Worm (Caenorhabditis elegans): ENCODE results near the gene K03D3.2.
"Not testable (repeated sequence)": the region's sequence is repeated elsewhere in the genome, so short reads cannot be mapped to it uniquely, and the experiment has no call there.

K03D3.2 gene

ce11 chrIV:16307925-16308324 is 20.5 kb downstream of the K03D3.2 start, which contains the start of gene rac-2:
rac-2 (plus strand) TSS chrIV:16308225.
- TF ChIP-seq lin-13 (GFP tag; optimal IDR thresholded peaks at IDR 0.05); mbf-1 (tag; optimal IDR thresholded peaks at IDR 0.05); lsy-2 (tag; optimal IDR thresholded peaks at IDR 0.05): not testable (repeated sequence)

ce11 chrIV:16306918-16307317 is 21.5 kb downstream of the K03D3.2 start:
- TF ChIP-seq lin-11 (tag; optimal IDR thresholded peaks at IDR 0.05) (no peak), nhr-11 (tag; optimal IDR thresholded peaks at IDR 0.05) (no peak)

DNA sequence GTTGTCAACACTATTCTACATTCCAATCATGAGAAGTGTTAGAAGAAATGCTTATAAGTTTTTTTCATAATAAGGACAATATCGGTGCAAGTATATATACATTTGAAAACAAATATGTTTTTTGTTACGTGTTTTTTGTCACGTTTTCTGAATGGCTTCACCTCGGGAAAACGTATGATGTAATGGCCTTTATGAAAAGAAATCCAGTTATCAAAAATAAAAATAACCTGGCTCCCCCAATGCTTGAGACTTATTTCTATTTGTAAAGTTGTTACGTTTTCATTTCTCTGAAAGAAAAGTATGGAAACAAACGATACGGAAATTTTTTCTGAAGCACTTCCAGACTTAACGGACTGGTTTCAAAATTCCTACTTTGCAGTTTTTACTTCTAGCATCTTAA is 29.6 kb downstream of the K03D3.2 start, which contains the start of gene srz-72:
TSS of gene srz-72 (plus strand) at position 301 of the 400 bp plus-strand sequence.
- TF ChIP-seq lin-13 (GFP tag; optimal IDR thresholded peaks at IDR 0.05) (no peak), gmeb-1 (tag; optimal IDR thresholded peaks at IDR 0.05) (no peak)

ce11 chrIV:16293889-16294288 is 34.5 kb downstream of the K03D3.2 start:
- no peak for TF ChIP-seq ceh-82 (tag; optimal IDR thresholded peaks at IDR 0.05)
- TF ChIP-seq sma-3 (GFP tag; optimal IDR thresholded peaks at IDR 0.05), result no peak
- no peak for TF ChIP-seq ZK546.5 (tag; optimal IDR thresholded peaks at IDR 0.05)
- no peak for TF ChIP-seq crh-2 (tag; optimal IDR thresholded peaks at IDR 0.05)
- no peak for TF ChIP-seq R02D3.7 (tag; optimal IDR thresholded peaks at IDR 0.05)
- TF ChIP-seq nhr-129 (tag; optimal IDR thresholded peaks at IDR 0.05), result no peak
- no peak for TF ChIP-seq sma-9 (GFP tag; optimal IDR thresholded peaks at IDR 0.05)
- no peak for TF ChIP-seq sma-9 (tag; optimal IDR thresholded peaks at IDR 0.05)
- no peak for TF ChIP-seq ztf-1 (GFP tag; conservative IDR thresholded peaks at IDR 0.05)
- no peak for TF ChIP-seq mab-5 (tag; optimal IDR thresholded peaks at IDR 0.05)
- no peak for TF ChIP-seq unc-62 (GFP tag; optimal IDR thresholded peaks at IDR 0.05)
- TF ChIP-seq nhr-77 (tag; optimal IDR thresholded peaks at IDR 0.05), result no peak
- TF ChIP-seq ztf-11 (tag; optimal IDR thresholded peaks at IDR 0.05), result no peak
- TF ChIP-seq egl-27 (tag; optimal IDR thresholded peaks at IDR 0.05), result no peak

DNA sequence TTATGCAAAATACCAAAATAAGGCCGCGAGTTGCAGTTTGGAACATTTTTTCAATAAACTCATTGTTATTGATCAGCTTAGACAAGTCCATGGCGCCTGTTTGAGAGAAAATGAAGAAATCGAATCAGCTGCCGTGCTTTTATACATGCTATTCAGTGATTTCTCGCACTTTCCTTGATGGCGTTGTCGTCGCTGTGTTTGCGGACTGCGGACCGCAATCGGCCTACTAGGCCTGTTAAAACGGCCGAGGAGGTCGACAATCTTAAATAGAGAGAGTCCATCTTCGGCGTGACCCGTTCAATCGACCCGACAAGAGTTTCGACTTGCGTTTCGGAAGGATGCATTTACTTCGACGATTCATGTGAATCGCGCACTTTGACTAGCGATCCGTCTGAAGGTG is 37.7 kb downstream of the K03D3.2 start, which contains the start of gene srz-75:
TSS of gene srz-75 (minus strand) at position 101 of the 400 bp plus-strand sequence.
- no peak for TF ChIP-seq ZK546.5 (tag; optimal IDR thresholded peaks at IDR 0.05)
- no peak for TF ChIP-seq nhr-237 (tag; optimal IDR thresholded peaks at IDR 0.05)
- no peak for TF ChIP-seq dmd-4 (tag; optimal IDR thresholded peaks at IDR 0.05)
- TF ChIP-seq egl-27 (tag; optimal IDR thresholded peaks at IDR 0.05), result no peak
- TF ChIP-seq nhr-129 (tag; optimal IDR thresholded peaks at IDR 0.05), result no peak
- TF ChIP-seq F13H6.1 (tag; optimal IDR thresholded peaks at IDR 0.05), result no peak
- TF ChIP-seq alr-1 (tag; optimal IDR thresholded peaks at IDR 0.05), result no peak
- no peak for TF ChIP-seq unc-55 (GFP tag; optimal IDR thresholded peaks at IDR 0.05)
- TF ChIP-seq zag-1 (tag; optimal IDR thresholded peaks at IDR 0.05), result no peak

DNA sequence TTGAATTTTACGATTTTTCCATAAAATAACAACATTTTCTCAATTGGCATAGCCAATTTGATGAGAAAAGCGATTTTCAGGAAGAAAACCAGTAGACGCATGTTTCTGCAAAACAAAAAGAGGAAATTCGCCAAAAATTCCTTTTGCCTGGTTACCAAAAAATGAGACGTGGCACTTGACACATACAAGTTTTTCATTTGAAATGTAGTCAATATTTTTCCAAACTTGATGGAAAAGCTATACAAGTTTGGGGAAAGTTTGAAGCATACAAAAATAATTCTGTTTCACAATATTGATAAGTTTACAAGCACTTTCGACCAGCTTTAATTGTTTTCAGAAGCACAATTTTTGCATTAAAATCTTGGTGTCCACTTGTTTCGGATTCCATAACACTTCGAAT is 47.8 kb downstream of the K03D3.2 start, which contains the start of gene clec-191:
TSS of gene clec-191 (minus strand) at position 101 of the 400 bp plus-strand sequence.
- no peak for TF ChIP-seq alr-1 (tag; optimal IDR thresholded peaks at IDR 0.05)
- no peak for TF ChIP-seq nhr-237 (tag; optimal IDR thresholded peaks at IDR 0.05)
- no peak for TF ChIP-seq nhr-77 (tag; optimal IDR thresholded peaks at IDR 0.05)
- no peak for TF ChIP-seq unc-55 (GFP tag; optimal IDR thresholded peaks at IDR 0.05)
- TF ChIP-seq sem-4 (tag; optimal IDR thresholded peaks at IDR 0.05), result no peak
- TF ChIP-seq egl-27 (tag; optimal IDR thresholded peaks at IDR 0.05), result no peak
- TF ChIP-seq elt-3 (tag; optimal IDR thresholded peaks at IDR 0.05), result no peak
- TF ChIP-seq nhr-21 (tag; optimal IDR thresholded peaks at IDR 0.05), result no peak
- no peak for TF ChIP-seq blmp-1 (tag; optimal IDR thresholded peaks at IDR 0.05; ENCODE audit: insufficient read depth)
- no peak for TF ChIP-seq nhr-23 (tag; optimal IDR thresholded peaks at IDR 0.05)
- TF ChIP-seq lsy-2 (tag; optimal IDR thresholded peaks at IDR 0.05), result no peak
- TF ChIP-seq Y55F3AM.14 (GFP tag; optimal IDR thresholded peaks at IDR 0.05), result no peak
- no peak for TF ChIP-seq unc-39 (tag; optimal IDR thresholded peaks at IDR 0.05)
- TF ChIP-seq F13H6.1 (tag; optimal IDR thresholded peaks at IDR 0.05), result no peak
- TF ChIP-seq mbf-1 (tag; optimal IDR thresholded peaks at IDR 0.05), result no peak
- no peak for TF ChIP-seq lin-11 (tag; optimal IDR thresholded peaks at IDR 0.05)
- TF ChIP-seq ceh-82 (tag; optimal IDR thresholded peaks at IDR 0.05), result no peak
- TF ChIP-seq aly-2 (tag; optimal IDR thresholded peaks at IDR 0.05), result no peak

All from whole organism, L2 larva.